Worm (Caenorhabditis elegans): ENCODE data around the gene R11A8.1.
A peak's percentile ranks its signal among the peaks of the same experiment; 100 is the strongest.

Gene R11A8.1

DNA sequence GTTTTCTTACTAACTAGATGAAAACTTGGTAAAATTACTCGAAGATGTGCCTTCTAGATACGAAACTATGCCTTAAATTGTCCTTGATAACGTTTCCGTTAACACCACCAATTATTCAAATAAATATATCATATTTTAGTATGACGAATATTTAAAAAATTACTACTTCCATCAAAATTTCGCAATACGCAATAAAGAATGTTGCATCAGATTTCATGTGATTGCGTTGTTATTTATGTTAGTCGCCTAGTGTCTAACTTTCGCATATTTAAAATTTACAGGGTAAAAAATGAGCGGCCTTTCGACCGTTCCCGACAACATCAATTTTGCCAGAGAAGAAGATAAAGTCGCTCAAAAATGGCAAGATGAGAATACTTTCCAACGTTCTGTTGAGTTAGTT is 11.4 kb upstream of the R11A8.1 start, which contains the start of gene iars-1:
Gene iars-1, plus strand, starts transcription at position 276 of the 400 bp plus-strand sequence.
- TF ChIP-seq ama-1 (optimal IDR thresholded peaks at IDR 0.05) (no peak), unc-42 (tag; optimal IDR thresholded peaks at IDR 0.05) (no peak), unc-86 (tag; optimal IDR thresholded peaks at IDR 0.05) (no peak), C38D4.7 (GFP tag; optimal IDR thresholded peaks at IDR 0.05) (no peak), pros-1 (tag; optimal IDR thresholded peaks at IDR 0.05) (no peak), ceh-19 (GFP tag; optimal IDR thresholded peaks at IDR 0.05) (no peak), pha-4 (tag; optimal IDR thresholded peaks at IDR 0.05) (no peak), ceh-24 (tag; optimal IDR thresholded peaks at IDR 0.05) (no peak), pqm-1 (tag; optimal IDR thresholded peaks at IDR 0.05) (no peak), sox-2 (GFP tag; IDR thresholded peaks at IDR 0.05) (no peak)

DNA sequence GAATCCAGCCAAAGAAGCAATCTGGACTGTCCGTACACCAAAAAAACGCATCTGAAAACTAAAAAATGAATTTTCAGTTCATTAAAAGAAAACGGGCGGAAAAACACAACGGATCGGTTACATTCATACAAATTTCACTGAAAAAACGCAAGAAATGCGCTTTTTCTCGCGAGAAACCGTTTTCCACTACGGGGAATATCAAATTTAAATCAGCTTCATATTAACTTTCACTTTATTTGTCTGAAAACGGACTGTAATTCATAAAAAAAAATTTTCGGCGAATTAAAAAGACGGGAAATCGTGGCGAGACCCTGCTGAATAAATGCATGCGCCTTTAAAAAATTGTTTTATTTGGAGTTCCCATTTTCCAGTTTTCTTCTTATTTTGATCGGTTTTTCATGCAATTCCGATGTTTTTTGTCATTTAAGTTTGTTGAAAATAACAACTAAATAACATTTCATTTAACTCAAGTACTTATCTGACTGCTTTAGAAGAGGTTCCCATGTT is 10.8 kb upstream of the R11A8.1 start, which contains the start of gene pges-2:
Gene pges-2, minus strand, starts transcription at position 51 of the 507 bp plus-strand sequence.
- TF ChIP-seq hlh-8 (tag; optimal IDR thresholded peaks at IDR 0.05) (no peak), ahr-1 (tag; optimal IDR thresholded peaks at IDR 0.05) (no peak), sdc-2 (tag; optimal IDR thresholded peaks at IDR 0.05) (no peak), ets-4 (tag; optimal IDR thresholded peaks at IDR 0.05) (no peak), ceh-45 (GFP tag; IDR thresholded peaks at IDR 0.05) (no peak), ceh-6 (GFP tag; optimal IDR thresholded peaks at IDR 0.05) (no peak), pha-2 (tag; optimal IDR thresholded peaks at IDR 0.05) (no peak), ceh-14 (tag; optimal IDR thresholded peaks at IDR 0.05) (no peak), nhr-11 (tag; optimal IDR thresholded peaks at IDR 0.05) (no peak), elt-4 (tag; optimal IDR thresholded peaks at IDR 0.05) (no peak)

DNA sequence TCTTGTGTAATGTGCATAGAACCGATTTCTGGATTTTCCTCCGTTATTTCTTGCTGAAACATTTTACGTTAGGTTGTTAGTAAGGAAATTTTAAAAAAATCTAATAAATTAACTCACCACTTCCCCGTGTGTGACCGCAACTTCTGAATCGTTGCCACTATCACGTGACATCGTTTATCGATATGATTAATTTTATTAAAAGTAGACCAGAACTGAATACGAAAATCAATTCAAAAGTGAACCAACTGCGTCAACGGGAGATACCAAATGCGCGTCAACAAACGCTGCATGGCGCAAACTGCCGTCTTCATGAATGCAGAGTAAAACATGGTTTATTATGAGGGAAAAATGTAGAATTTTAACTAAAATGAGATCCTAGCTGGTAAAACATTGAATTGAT is 9.0 kb upstream of the R11A8.1 start, which contains the start of gene sir-2.1:
Gene sir-2.1, minus strand, starts transcription at position 212 of the 400 bp plus-strand sequence.
- TF ChIP-seq K09A11.1 (tag; optimal IDR thresholded peaks at IDR 0.05; ENCODE audit: insufficient read depth) (no peak), T23F11.4 (GFP tag; optimal IDR thresholded peaks at IDR 0.05) (no peak), pha-2 (tag; optimal IDR thresholded peaks at IDR 0.05) (no peak), sdc-2 (tag; optimal IDR thresholded peaks at IDR 0.05) (no peak), ceh-34 (tag; optimal IDR thresholded peaks at IDR 0.05) (no peak), hlh-30 (tag; optimal IDR thresholded peaks at IDR 0.05; ENCODE audit: insufficient read depth) (peak; percentile 38), mec-3 (tag; optimal IDR thresholded peaks at IDR 0.05; ENCODE audit: borderline replicate concordance) (no peak), ets-4 (tag; optimal IDR thresholded peaks at IDR 0.05) (no peak), unc-42 (tag; optimal IDR thresholded peaks at IDR 0.05) (peak; percentile 0), nfya-1 (tag; optimal IDR thresholded peaks at IDR 0.05) (no peak)

DNA sequence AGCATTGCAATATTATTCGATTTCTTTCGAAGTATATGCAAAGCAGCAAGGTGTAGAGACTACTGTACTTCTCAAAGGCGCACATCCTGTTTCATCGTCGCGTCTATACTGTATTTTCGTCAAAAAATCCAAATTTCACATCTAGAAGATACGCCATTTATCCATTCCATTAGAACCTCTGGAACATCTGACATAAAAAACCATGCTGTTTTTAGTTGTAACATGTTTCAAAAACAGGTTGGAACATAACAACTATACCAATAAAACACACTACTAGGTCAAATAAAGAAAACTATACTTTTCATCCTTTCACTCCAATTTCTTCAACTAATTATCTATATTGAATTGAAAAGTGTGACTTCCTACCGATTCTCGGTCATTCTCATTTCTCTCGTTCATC is 3.4 kb upstream of the R11A8.1 start, which contains the start of gene ugt-59:
Gene ugt-59, plus strand, starts transcription at position 301 of the 400 bp plus-strand sequence.
- TF ChIP-seq nhr-232 (tag; optimal IDR thresholded peaks at IDR 0.05) (no peak), ceh-34 (tag; optimal IDR thresholded peaks at IDR 0.05) (no peak), pag-3 (tag; optimal IDR thresholded peaks at IDR 0.05; ENCODE audit: borderline replicate concordance) (no peak), hlh-13 (GFP tag; optimal IDR thresholded peaks at IDR 0.05) (no peak), ceh-31 (tag; optimal IDR thresholded peaks at IDR 0.05) (no peak), ceh-45 (GFP tag; IDR thresholded peaks at IDR 0.05) (no peak), ceh-6 (GFP tag; optimal IDR thresholded peaks at IDR 0.05) (no peak), ama-1 (optimal IDR thresholded peaks at IDR 0.05) (no peak), unc-3 (GFP tag; conservative IDR thresholded peaks at IDR 0.05) (no peak), unc-3 (tag; optimal IDR thresholded peaks at IDR 0.05) (no peak), pqm-1 (tag; optimal IDR thresholded peaks at IDR 0.05) (no peak), eyg-1 (tag; optimal IDR thresholded peaks at IDR 0.05) (no peak), ceh-2 (tag; optimal IDR thresholded peaks at IDR 0.05) (no peak), odd-2 (tag; optimal IDR thresholded peaks at IDR 0.05) (no peak), pha-2 (tag; optimal IDR thresholded peaks at IDR 0.05) (no peak), dmd-4 (tag; optimal IDR thresholded peaks at IDR 0.05; ENCODE audit: borderline replicate concordance) (no peak), lim-6 (tag; optimal IDR thresholded peaks at IDR 0.05) (no peak), ceh-30 (tag; optimal IDR thresholded peaks at IDR 0.05) (no peak), tbx-7 (tag; optimal IDR thresholded peaks at IDR 0.05) (no peak)
